Worm (Caenorhabditis elegans): ENCODE data around the gene C10A4.7.

The C10A4.7 gene

DNA sequence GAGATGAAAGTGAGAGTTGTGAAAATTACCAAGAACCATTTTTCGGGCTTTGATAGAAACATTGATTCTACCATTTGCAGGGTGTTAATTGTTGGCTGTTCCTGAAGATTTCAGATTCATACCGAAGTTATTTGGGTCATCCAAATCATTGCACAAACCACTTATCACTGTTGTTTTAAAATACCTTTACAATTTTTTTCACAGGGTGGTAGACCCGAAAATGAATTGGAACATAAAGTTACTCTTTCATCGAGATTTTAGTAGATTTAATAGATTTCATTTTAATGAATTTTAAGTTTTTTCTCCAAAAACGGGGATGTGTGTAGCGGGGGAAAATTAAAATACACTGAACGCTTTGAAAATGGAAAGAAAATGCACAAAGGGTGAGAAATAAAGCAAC lies at the start of gene C10A4.7:
Gene C10A4.7 (minus strand): TSS at position 101 of the 400 bp plus-strand sequence.
- TF ChIP-seq daf-8 (GFP tag; IDR thresholded peaks at IDR 0.05) (no peak), snpc-4 (tag; optimal IDR thresholded peaks at IDR 0.05) (no peak), saeg-2 (GFP tag; IDR thresholded peaks at IDR 0.05) (no peak), madf-9 (GFP tag; conservative IDR thresholded peaks at IDR 0.05) (no peak), unc-62 (GFP tag; optimal IDR thresholded peaks at IDR 0.05 in 1 of 2) (no peak), unc-62 (tag; optimal IDR thresholded peaks at IDR 0.05) (no peak), zfp-3 (GFP tag; conservative IDR thresholded peaks at IDR 0.05) (no peak), ceh-20 (GFP tag; IDR thresholded peaks at IDR 0.05) (no peak)

DNA sequence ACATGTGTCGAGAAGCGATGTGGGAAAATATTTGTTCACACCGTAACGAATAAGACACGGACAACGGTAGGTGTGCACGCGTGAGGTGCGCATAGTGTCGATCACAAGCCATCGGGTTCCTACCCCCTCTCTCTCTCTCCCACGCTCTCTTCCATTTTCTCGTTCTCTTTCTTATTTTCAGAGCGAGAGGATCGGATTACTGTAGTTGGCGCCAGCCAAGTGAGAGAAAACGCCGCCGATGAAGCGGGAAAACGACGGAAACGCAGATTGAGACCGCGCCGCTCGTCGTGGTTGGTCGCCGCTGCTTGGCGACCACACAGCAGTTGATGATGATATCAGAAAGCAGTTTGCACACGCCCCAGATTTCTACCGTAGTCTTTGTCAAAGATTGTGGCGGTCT lies 49.1 kb upstream of the C10A4.7 start:
- TF ChIP-seq egl-43 (GFP tag; IDR thresholded peaks at IDR 0.05) (0 out of 2 replicates have a peak, but pooled peaks have one; percentile 46), unc-62 (GFP tag; optimal IDR thresholded peaks at IDR 0.05 in 1 of 2) (peak in 1 of 2 experiments; percentile 50), unc-62 (tag; optimal IDR thresholded peaks at IDR 0.05) (no peak), fos-1 (tag; optimal IDR thresholded peaks at IDR 0.05) (no peak), dve-1 (tag; optimal IDR thresholded peaks at IDR 0.05; ENCODE audit: insufficient read depth) (peak; percentile 1), nhr-237 (tag; optimal IDR thresholded peaks at IDR 0.05) (no peak), hlh-11 (tag; optimal IDR thresholded peaks at IDR 0.05) (peak; percentile 6), set-16 (GFP tag; IDR thresholded peaks at IDR 0.05) (peak; percentile 62)

DNA sequence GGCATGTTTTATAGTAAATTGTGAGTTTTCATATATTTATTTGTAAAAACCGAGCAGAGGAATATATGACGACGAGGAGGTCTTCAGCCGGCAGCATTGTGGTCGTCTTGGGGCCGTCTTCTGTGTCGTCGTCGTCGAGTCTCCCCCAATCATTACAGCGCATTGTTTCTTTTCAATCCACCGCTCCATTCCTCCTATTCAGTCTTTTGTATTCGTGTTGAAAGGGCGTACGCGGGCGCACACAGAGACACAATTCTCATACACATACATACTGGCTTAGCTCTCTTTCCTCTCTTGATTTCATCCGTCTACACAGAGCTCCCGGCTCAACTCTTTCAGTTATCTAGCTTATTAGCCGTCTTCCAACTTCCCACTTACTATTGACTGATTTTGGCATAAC lies 48.3 kb upstream of the C10A4.7 start, which contains the start of gene sox-2:
Gene sox-2 (minus strand): TSS at position 100 of the 400 bp plus-strand sequence.
- TF ChIP-seq ZK546.5 (tag; optimal IDR thresholded peaks at IDR 0.05): no peak
- no peak for TF ChIP-seq lim-7 (GFP tag; IDR thresholded peaks at IDR 0.05)
- peak; percentile 83 for TF ChIP-seq aha-1 (tag)

DNA sequence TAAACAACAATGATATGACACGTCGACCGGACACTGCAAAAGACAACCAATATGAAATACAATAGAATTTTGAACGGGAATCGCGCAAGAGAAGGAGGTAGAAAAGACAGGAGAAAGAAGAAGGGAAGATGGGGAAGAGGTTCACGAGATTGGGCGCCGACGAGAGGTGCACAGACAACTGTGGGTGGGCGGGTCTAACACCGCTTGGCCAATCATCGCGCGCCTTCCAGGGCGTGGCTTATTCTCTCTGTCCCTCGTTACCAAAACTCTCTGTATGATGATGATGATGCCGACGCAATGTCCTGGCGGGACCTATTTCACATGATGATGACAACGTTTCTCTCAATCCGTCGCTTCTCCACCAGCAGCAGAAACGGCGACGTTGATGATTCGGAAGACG lies 45.2 kb upstream of the C10A4.7 start:
- 0 out of 2 replicates have a peak, but pooled peaks have one; percentile 21 for TF ChIP-seq egl-43 (GFP tag; IDR thresholded peaks at IDR 0.05)
- TF ChIP-seq Y75B8A.6 (GFP tag; IDR thresholded peaks at IDR 0.05): no peak
- no peak for TF ChIP-seq lin-1 (GFP tag; IDR thresholded peaks at IDR 0.05)
- no peak for TF ChIP-seq nhr-41 (GFP tag; IDR thresholded peaks at IDR 0.05)
- no peak for TF ChIP-seq nhr-111 (GFP tag; optimal IDR thresholded peaks at IDR 0.05)
- no peak for TF ChIP-seq mep-1 (tag; optimal IDR thresholded peaks at IDR 0.05)
- peak; percentile 24 for TF ChIP-seq aha-1 (tag)
- no peak for TF ChIP-seq unc-130 (GFP tag; optimal IDR thresholded peaks at IDR 0.05)
- no peak for TF ChIP-seq D1046.2 (GFP tag; IDR thresholded peaks at IDR 0.05)
- TF ChIP-seq ZK337.2 (GFP tag; IDR thresholded peaks at IDR 0.05): no peak
- TF ChIP-seq hlh-30 (tag; optimal IDR thresholded peaks at IDR 0.05; ENCODE audit: insufficient read depth): no peak
- TF ChIP-seq mes-2 (tag; optimal IDR thresholded peaks at IDR 0.05; ENCODE audit: poor library complexity, severe bottlenecking): no peak
- TF ChIP-seq F10B5.3 (tag; optimal IDR thresholded peaks at IDR 0.05): no peak
- no peak for TF ChIP-seq cey-2 (tag; optimal IDR thresholded peaks at IDR 0.05; ENCODE audit: borderline replicate concordance, insufficient read depth)
- TF ChIP-seq arid-1 (GFP tag; conservative IDR thresholded peaks at IDR 0.05): no peak
- no peak for TF ChIP-seq dmd-9 (GFP tag; IDR thresholded peaks at IDR 0.05)
- TF ChIP-seq ceh-28 (tag; optimal IDR thresholded peaks at IDR 0.05): no peak
- TF ChIP-seq rbr-2 (tag; optimal IDR thresholded peaks at IDR 0.05): peak; percentile 12
- TF ChIP-seq nhr-77 (tag; optimal IDR thresholded peaks at IDR 0.05): no peak
- peak; percentile 49 for TF ChIP-seq set-16 (GFP tag; IDR thresholded peaks at IDR 0.05)
- no peak for TF ChIP-seq lim-7 (GFP tag; IDR thresholded peaks at IDR 0.05)
- TF ChIP-seq hmg-1.1 (GFP tag; IDR thresholded peaks at IDR 0.05): 0 out of 2 replicates have a peak, but pooled peaks have one; percentile 6

Measured in whole organism, L4 larva.